Worm (Caenorhabditis elegans) whole organism, L4/young adult: ENCODE measurements around the gene C07D10.6.

Experiments used
- W03F9.2 ChIP-seq: fragments of 150-350 bp; optimal IDR thresholded peaks from 2 replicates; lab custom pipeline; 2014; ENCODE audit warnings: missing biosample characterization, missing genetic modification characterization
- dao-5 ChIP-seq: sonication (generic microtip); optimal IDR thresholded peaks from 2 replicates; lab custom pipeline; 2016; ENCODE audit warnings: missing genotype, missing genetic modification characterization, moderate library complexity, missing compliant biosample characterization
- him-1 ChIP-seq: sonication (generic microtip); optimal IDR thresholded peaks from 2 replicates; lab custom pipeline; 2016; ENCODE audit warnings: missing genotype, missing genetic modification reagents, missing genetic modification characterization, missing compliant biosample characterization

ce11 chrII:7420796-7421386 lies 41.8 kb downstream of the C07D10.6 start:
- TF ChIP-seq W03F9.2 (tag; lab: Kevin White, UChicago): no peak
- TF ChIP-seq him-1 (tag; lab: Kevin White, UChicago): no peak
- no peak for TF ChIP-seq dao-5 (tag; lab: Kevin White, UChicago)
